Worm (Caenorhabditis elegans) whole organism, L1 larva: ENCODE measurements around the gene F49E10.2.

Source experiments
- F16B12.6 ChIP-seq: fragments of 150-350 bp; optimal IDR thresholded peaks from 2 replicates; lab custom pipeline; 2014; ENCODE audit warnings: missing biosample characterization, missing genetic modification characterization
- lir-3 ChIP-seq: sonication (generic microtip); optimal IDR thresholded peaks from 2 replicates; lab custom pipeline; 2016; ENCODE audit warnings: mild to moderate bottlenecking, missing genetic modification characterization, moderate library complexity, missing compliant biosample characterization; ENCODE audit not compliant: poor library complexity
- nhr-11 ChIP-seq: fragments of 150-350 bp; optimal IDR thresholded peaks from 2 replicates; lab custom pipeline; 2014; ENCODE audit warnings: missing biosample characterization, missing genetic modification characterization
- nhr-237 ChIP-seq: fragments of 150-350 bp; optimal IDR thresholded peaks from 2 replicates; lab custom pipeline; 2014; ENCODE audit warnings: missing biosample characterization, missing genetic modification characterization
- skn-1 ChIP-seq: fragments of 150-350 bp; optimal IDR thresholded peaks from 2 replicates; lab custom pipeline; 2014; ENCODE audit warnings: missing biosample characterization, missing genetic modification characterization
- unc-62 ChIP-seq: fragments of 150-350 bp; optimal IDR thresholded peaks from 2 replicates; lab custom pipeline; 2014; ENCODE audit warnings: missing biosample characterization, missing genetic modification reagents, missing genetic modification characterization
- vab-15 ChIP-seq: sonication (generic microtip); optimal IDR thresholded peaks from 2 replicates; lab custom pipeline; 2017; ENCODE audit warnings: missing genotype, mild to moderate bottlenecking, missing genetic modification characterization, missing compliant biosample characterization

- TF ChIP-seq nhr-237 (tag; lab: Kevin White, UChicago), result no peak
- no peak for TF ChIP-seq skn-1 (tag; lab: Kevin White, UChicago)
- no peak for TF ChIP-seq nhr-11 (tag; lab: Kevin White, UChicago)
- no peak for TF ChIP-seq unc-62 (GFP tag; lab: Kevin White, UChicago)
- TF ChIP-seq F16B12.6 (tag; lab: Kevin White, UChicago), result no peak
- TF ChIP-seq vab-15 (tag; lab: Kevin White, UChicago), result no peak
- TF ChIP-seq lir-3 (tag; lab: Kevin White, UChicago), result no peak
Measured at ce11 chrX:5885565-5885964, 4.6 kb upstream of the F49E10.2 start, which contains the start of gene flp-7.
